Worm (Caenorhabditis elegans): ENCODE results near the gene T02C1.1.

- TF ChIP-seq dao-5 (tag; optimal IDR thresholded peaks at IDR 0.05) (no peak), W03F9.2 (tag; optimal IDR thresholded peaks at IDR 0.05) (no peak)
Measured at ce11 chrIII:9255801-9256200, 8.5 kb downstream of the T02C1.1 start.

Measured in whole organism, L4/young adult.